Worm (Caenorhabditis elegans): ENCODE data around the gene clec-62.

The clec-62 gene

DNA sequence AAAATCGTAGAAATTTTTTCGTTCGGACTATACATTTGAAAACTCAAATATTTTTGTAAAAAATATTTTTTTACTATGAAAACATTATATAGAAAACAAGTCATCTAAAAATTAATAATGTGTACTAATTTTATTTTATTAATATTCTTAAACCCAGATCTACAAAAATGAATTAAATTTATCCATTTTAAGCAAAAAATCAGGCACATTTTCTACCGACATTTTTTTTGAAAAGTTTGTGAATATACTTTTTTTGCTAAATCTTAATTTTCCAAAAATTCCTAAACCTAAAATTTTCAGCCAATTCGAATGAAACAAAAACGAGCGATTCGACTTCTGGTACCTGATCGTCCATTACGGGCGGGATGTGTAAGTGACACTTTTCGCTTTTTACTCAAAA lies 44.9 kb upstream of the clec-62 start, which contains the start of gene arrd-10:
Gene arrd-10, plus strand, starts transcription at position 301 of the 400 bp plus-strand sequence.
- TF ChIP-seq ceh-27 (GFP tag; optimal IDR thresholded peaks at IDR 0.05) (no peak), F22D6.2 (tag; optimal IDR thresholded peaks at IDR 0.05) (no peak), ztf-6 (GFP tag; IDR thresholded peaks at IDR 0.05) (no peak), madf-10 (tag; optimal IDR thresholded peaks at IDR 0.05) (no peak), K12H6.12 (tag; optimal IDR thresholded peaks at IDR 0.05) (no peak), die-1 (tag; optimal IDR thresholded peaks at IDR 0.05) (no peak), fkh-3 (tag; optimal IDR thresholded peaks at IDR 0.05) (no peak), egl-18 (GFP tag; IDR thresholded peaks at IDR 0.05) (no peak), madf-6 (GFP tag; IDR thresholded peaks at IDR 0.05) (no peak), aptf-2 (GFP tag; conservative IDR thresholded peaks at IDR 0.05) (no peak), unc-62 (GFP tag; optimal IDR thresholded peaks at IDR 0.05) (no peak), tlf-1 (GFP tag; optimal IDR thresholded peaks at IDR 0.05) (no peak), pbrm-1 (GFP tag; IDR thresholded peaks at IDR 0.05) (no peak), nfya-1 (tag; optimal IDR thresholded peaks at IDR 0.05; ENCODE audit: borderline replicate concordance, insufficient read depth) (no peak)

DNA sequence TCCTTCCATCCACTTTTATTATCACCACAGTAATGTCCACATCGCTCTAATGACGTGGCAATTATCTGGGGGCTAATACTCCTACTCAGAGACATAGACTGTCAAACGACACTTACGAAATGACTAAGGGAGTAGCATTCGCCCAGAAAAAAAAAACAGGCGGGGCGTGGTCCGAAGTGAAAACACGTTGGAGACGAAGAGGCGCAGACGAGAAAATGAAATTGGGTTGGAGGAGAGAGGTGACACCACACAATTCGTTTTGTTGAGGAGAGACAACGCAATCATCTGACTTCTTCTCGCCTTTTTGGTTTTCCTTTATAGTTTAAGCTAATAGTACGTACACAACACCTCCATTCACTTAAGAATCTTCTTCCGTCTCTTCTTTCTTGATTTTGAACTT lies 44.2 kb upstream of the clec-62 start:
- TF ChIP-seq F55B11.4 (tag; optimal IDR thresholded peaks at IDR 0.05; ENCODE audit: borderline replicate concordance, insufficient read depth) (no peak), ztf-3 (GFP tag; optimal IDR thresholded peaks at IDR 0.05) (no peak), ceh-100 (GFP tag; IDR thresholded peaks at IDR 0.05) (no peak), hlh-26 (GFP tag; conservative IDR thresholded peaks at IDR 0.05) (no peak), mxl-1 (tag; optimal IDR thresholded peaks at IDR 0.05) (no peak), xnd-1 (tag; optimal IDR thresholded peaks at IDR 0.05) (no peak), hmg-1.2 (GFP tag; IDR thresholded peaks at IDR 0.05) (peak; percentile 38; the same call in 1 of the 2 replicates), cebp-1 (GFP tag; IDR thresholded peaks at IDR 0.05) (no peak), cebp-1 (tag; optimal IDR thresholded peaks at IDR 0.05) (peak; percentile 58), sea-2 (GFP tag; IDR thresholded peaks at IDR 0.05) (no peak), F57C9.4 (tag; optimal IDR thresholded peaks at IDR 0.05) (no peak), mel-28 (tag; optimal IDR thresholded peaks at IDR 0.05; ENCODE audit: borderline replicate concordance) (no peak), Y56A3A.18 (GFP tag; IDR thresholded peaks at IDR 0.05) (no peak), snpc-4 (GFP tag; optimal IDR thresholded peaks at IDR 0.05) (no peak), snpc-4 (tag; optimal IDR thresholded peaks at IDR 0.05) (peak in 1 of 4 experiments; percentile 33), lsy-27 (tag; optimal IDR thresholded peaks at IDR 0.05; ENCODE audit: borderline replicate concordance, insufficient read depth) (no peak), ztf-6 (GFP tag; IDR thresholded peaks at IDR 0.05) (no peak), egl-18 (GFP tag; IDR thresholded peaks at IDR 0.05) (no peak), ZK185.1 (tag; optimal IDR thresholded peaks at IDR 0.05; ENCODE audit: poor library complexity, severe bottlenecking) (no peak), hlh-12 (tag; optimal IDR thresholded peaks at IDR 0.05) (no peak)

- no peak for TF ChIP-seq tbp1 (GFP tag; optimal IDR thresholded peaks at IDR 0.05)
- TF ChIP-seq nfyb-1 (GFP tag; IDR thresholded peaks at IDR 0.05), result no peak
- no peak for TF ChIP-seq hmg-1.2 (GFP tag; IDR thresholded peaks at IDR 0.05)
- TF ChIP-seq lsl-1 (GFP tag; optimal IDR thresholded peaks at IDR 0.05), result no peak
- TF ChIP-seq hlh-12 (tag; optimal IDR thresholded peaks at IDR 0.05), result no peak
- TF ChIP-seq chd-7 (tag; optimal IDR thresholded peaks at IDR 0.05), result no peak
- no peak for TF ChIP-seq K11D2.4 (GFP tag; IDR thresholded peaks at IDR 0.05)
- TF ChIP-seq cebp-1 (GFP tag; IDR thresholded peaks at IDR 0.05), result no peak
- TF ChIP-seq cebp-1 (tag; optimal IDR thresholded peaks at IDR 0.05), result no peak
- TF ChIP-seq madf-8 (GFP tag; conservative IDR thresholded peaks at IDR 0.05), result no peak
- TF ChIP-seq tlf-1 (GFP tag; optimal IDR thresholded peaks at IDR 0.05), result no peak
These were observed 40.3 kb upstream of the clec-62 start, which contains the start of gene lips-9 for ce11 chrII:12935259-12935658. lips-9 (minus strand) TSS chrII:12935359.

Measured in whole organism, young adult.